Worm (Caenorhabditis elegans) whole organism, L1 larva: ENCODE measurements around the gene H12D21.9.

ENCODE experiments used
- Y116A8C.19 ChIP-seq: sonication (generic microtip); optimal IDR thresholded peaks from 2 replicates; lab custom pipeline; 2016; ENCODE audit warnings: missing compliant biosample characterization, missing genetic modification characterization, borderline replicate concordance
- alr-1 ChIP-seq: fragments of 200-800 bp; sonication (Bioruptor generic); optimal IDR thresholded peaks from 2 replicates; lab custom pipeline; 2018; ENCODE audit warnings: borderline replicate concordance, mild to moderate bottlenecking, missing genetic modification characterization, missing compliant biosample characterization
- aly-2 ChIP-seq: fragments of 150-350 bp; optimal IDR thresholded peaks from 2 replicates; lab custom pipeline; 2014; ENCODE audit warnings: missing biosample characterization, missing genetic modification characterization
- blmp-1 ChIP-seq: fragments of 150-350 bp; optimal IDR thresholded peaks from 2 replicates; lab custom pipeline; 2014; ENCODE audit warnings: missing biosample characterization, missing genetic modification characterization
- ceh-88 ChIP-seq: fragments of 200-800 bp; sonication (Bioruptor generic); IDR thresholded peaks from 2 replicates; pipeline ENCODE4 v1.3.6; 2022; ENCODE audit warnings: missing genetic modification characterization, missing compliant biosample characterization
- ceh-90 ChIP-seq: sonication (generic microtip); optimal IDR thresholded peaks from 2 replicates; lab custom pipeline; 2016; ENCODE audit warnings: missing genetic modification characterization, missing compliant biosample characterization
- dpl-1 ChIP-seq, 3 experiments: fragments of 150-350 bp in 2 of 3; sonication (generic microtip) in 1 of 3; optimal IDR thresholded peaks; 2 replicates each; lab custom pipeline; 2014 to 2017; ENCODE audit warnings: missing biosample characterization in 3 of 3, missing genetic modification characterization in 3 of 3, missing genetic modification reagents in 3 of 3
- dsc-1 ChIP-seq: sonication (generic microtip); optimal IDR thresholded peaks from 2 replicates; lab custom pipeline; 2016; ENCODE audit warnings: mild to moderate bottlenecking, missing genetic modification characterization, missing compliant biosample characterization
- efl-1 ChIP-seq, 4 experiments: fragments of 150-350 bp; optimal IDR thresholded peaks in 3 of 4; peaks in 1 of 4; 1 replicate in 1 of 4; 2 replicates in 3 of 4; lab custom pipeline; 2014; ENCODE audit warnings: missing biosample characterization in 2 of 4, missing genetic modification characterization in 2 of 4, missing genetic modification reagents in 2 of 4
- elt-2 ChIP-seq: sonication (generic microtip); optimal IDR thresholded peaks from 2 replicates; lab custom pipeline; 2016; ENCODE audit warnings: missing genetic modification characterization, mild to moderate bottlenecking, inconsistent platforms, missing compliant biosample characterization, missing genetic modification reagents
- fkh-10 ChIP-seq: sonication (generic microtip); optimal IDR thresholded peaks from 2 replicates; lab custom pipeline; 2017; ENCODE audit warnings: missing biosample characterization, missing genetic modification reagents, missing genetic modification characterization
- fkh-4 ChIP-seq: sonication (generic microtip); optimal IDR thresholded peaks from 2 replicates; lab custom pipeline; 2016; ENCODE audit warnings: missing compliant biosample characterization, missing genetic modification characterization, borderline replicate concordance
- fkh-8 ChIP-seq: sonication (generic microtip); optimal IDR thresholded peaks from 2 replicates; lab custom pipeline; 2016; ENCODE audit warnings: mild to moderate bottlenecking, missing genetic modification characterization, missing compliant biosample characterization
- fos-1 ChIP-seq: fragments of 150-350 bp; optimal IDR thresholded peaks from 2 replicates; lab custom pipeline; 2014; ENCODE audit warnings: missing biosample characterization, missing genetic modification characterization
- hpl-2 ChIP-seq: fragments of 150-350 bp; optimal IDR thresholded peaks from 2 replicates; lab custom pipeline; 2014; ENCODE audit warnings: missing biosample characterization, missing genetic modification reagents, missing genetic modification characterization
- jun-1 ChIP-seq: fragments of 150-350 bp; optimal IDR thresholded peaks from 2 replicates; lab custom pipeline; 2014; ENCODE audit warnings: missing biosample characterization, missing genetic modification reagents, missing genetic modification characterization
- lin-13 ChIP-seq: fragments of 150-350 bp; optimal IDR thresholded peaks from 2 replicates; lab custom pipeline; 2014; ENCODE audit warnings: missing biosample characterization, missing genetic modification reagents, missing genetic modification characterization
- lin-14 ChIP-seq: fragments of 200-800 bp; sonication (Bioruptor generic); optimal IDR thresholded peaks from 2 replicates; lab custom pipeline; 2018; ENCODE audit warnings: mild to moderate bottlenecking, missing genetic modification characterization, moderate library complexity, missing compliant biosample characterization
- lin-35 ChIP-seq, 2 experiments: fragments of 150-350 bp; optimal IDR thresholded peaks; 2 replicates each; lab custom pipeline; 2014; ENCODE audit warnings: missing biosample characterization in 2 of 2, missing genetic modification characterization in 2 of 2, missing genetic modification reagents in 2 of 2
- lin-39 ChIP-seq: fragments of 150-350 bp; optimal IDR thresholded peaks from 2 replicates; lab custom pipeline; 2014; ENCODE audit warnings: missing biosample characterization, missing genetic modification reagents, missing genetic modification characterization
- lsy-2 ChIP-seq, 2 experiments: fragments of 150-350 bp; optimal IDR thresholded peaks; 2 replicates each; lab custom pipeline; 2014; ENCODE audit warnings: missing biosample characterization in 2 of 2, missing genetic modification characterization in 2 of 2
- mab-9 ChIP-seq: fragments of 200-800 bp; sonication (Bioruptor generic); IDR thresholded peaks from 2 replicates; pipeline ENCODE4 v1.3.6; 2022; ENCODE audit warnings: missing genetic modification reagents, missing genetic modification characterization, missing compliant biosample characterization
- mdl-1 ChIP-seq, 2 experiments: fragments of 150-350 bp; optimal IDR thresholded peaks; 2 replicates each; lab custom pipeline; 2014 to 2017; ENCODE audit warnings: missing biosample characterization in 2 of 2, missing genetic modification characterization in 2 of 2, inconsistent platforms in 1 of 2
- mef-2 ChIP-seq: fragments of 150-350 bp; optimal IDR thresholded peaks from 2 replicates; lab custom pipeline; 2014; ENCODE audit warnings: missing biosample characterization, missing genetic modification characterization
- mep-1 ChIP-seq: fragments of 150-350 bp; optimal IDR thresholded peaks from 2 replicates; lab custom pipeline; 2014; ENCODE audit warnings: missing biosample characterization, missing genetic modification characterization
- nhr-11 ChIP-seq: fragments of 150-350 bp; optimal IDR thresholded peaks from 2 replicates; lab custom pipeline; 2014; ENCODE audit warnings: missing biosample characterization, missing genetic modification characterization
- nhr-12 ChIP-seq: sonication (generic microtip); optimal IDR thresholded peaks from 2 replicates; lab custom pipeline; 2017; ENCODE audit warnings: missing biosample characterization, missing genetic modification characterization
- nhr-20 ChIP-seq: sonication (generic microtip); optimal IDR thresholded peaks from 2 replicates; lab custom pipeline; 2016; ENCODE audit warnings: mild to moderate bottlenecking, missing genetic modification characterization, missing compliant biosample characterization
- nhr-71 ChIP-seq: sonication (generic microtip); optimal IDR thresholded peaks from 2 replicates; lab custom pipeline; 2016; ENCODE audit warnings: mild to moderate bottlenecking, missing genetic modification characterization, moderate library complexity, missing compliant biosample characterization
- nhr-84 ChIP-seq: sonication (generic microtip); optimal IDR thresholded peaks from 2 replicates; lab custom pipeline; 2017; ENCODE audit warnings: missing biosample characterization, missing genetic modification characterization
- nhr-85 ChIP-seq: sonication (generic microtip); peaks from one replicate; lab custom pipeline; 2016; ENCODE audit warnings: missing genetic modification characterization, inconsistent platforms, missing compliant biosample characterization
- nhr-90 ChIP-seq: sonication (generic microtip); optimal IDR thresholded peaks from 2 replicates; lab custom pipeline; 2016; ENCODE audit warnings: mild to moderate bottlenecking, missing genetic modification characterization, missing compliant biosample characterization; ENCODE audit not compliant: poor library complexity
- pag-3 ChIP-seq: sonication (generic microtip); optimal IDR thresholded peaks from 2 replicates; lab custom pipeline; 2017; ENCODE audit warnings: missing genetic modification characterization, mild to moderate bottlenecking, missing compliant biosample characterization, antibody characterized with exemption, borderline replicate concordance; ENCODE audit not compliant: insufficient read depth
- rnt-1 ChIP-seq: sonication (generic microtip); optimal IDR thresholded peaks from 2 replicates; lab custom pipeline; 2016; ENCODE audit warnings: mild to moderate bottlenecking, missing genetic modification characterization, moderate library complexity, missing compliant biosample characterization
- skn-1 ChIP-seq: fragments of 150-350 bp; optimal IDR thresholded peaks from 2 replicates; lab custom pipeline; 2014; ENCODE audit warnings: missing biosample characterization, missing genetic modification characterization
- snpc-4 ChIP-seq: fragments of 150-350 bp; optimal IDR thresholded peaks from 2 replicates; lab custom pipeline; 2014; ENCODE audit warnings: missing biosample characterization, missing genetic modification characterization
- snu-23 ChIP-seq: sonication (generic microtip); optimal IDR thresholded peaks from 2 replicates; lab custom pipeline; 2016; ENCODE audit warnings: missing genetic modification characterization, missing compliant biosample characterization
- sup-37 ChIP-seq: fragments of 200-800 bp; sonication (Bioruptor generic); optimal IDR thresholded peaks from 2 replicates; lab custom pipeline; 2018; ENCODE audit warnings: mild to moderate bottlenecking, missing genetic modification characterization, missing compliant biosample characterization
- tbx-2 ChIP-seq: sonication (generic microtip); optimal IDR thresholded peaks from 2 replicates; lab custom pipeline; 2016; ENCODE audit warnings: missing genetic modification characterization, missing compliant biosample characterization
- unc-62 ChIP-seq: fragments of 150-350 bp; optimal IDR thresholded peaks from 2 replicates; lab custom pipeline; 2014; ENCODE audit warnings: missing biosample characterization, missing genetic modification reagents, missing genetic modification characterization
- zag-1 ChIP-seq: fragments of 150-350 bp; optimal IDR thresholded peaks from 2 replicates; lab custom pipeline; 2014; ENCODE audit warnings: missing biosample characterization, missing genetic modification characterization

The H12D21.9 gene

DNA sequence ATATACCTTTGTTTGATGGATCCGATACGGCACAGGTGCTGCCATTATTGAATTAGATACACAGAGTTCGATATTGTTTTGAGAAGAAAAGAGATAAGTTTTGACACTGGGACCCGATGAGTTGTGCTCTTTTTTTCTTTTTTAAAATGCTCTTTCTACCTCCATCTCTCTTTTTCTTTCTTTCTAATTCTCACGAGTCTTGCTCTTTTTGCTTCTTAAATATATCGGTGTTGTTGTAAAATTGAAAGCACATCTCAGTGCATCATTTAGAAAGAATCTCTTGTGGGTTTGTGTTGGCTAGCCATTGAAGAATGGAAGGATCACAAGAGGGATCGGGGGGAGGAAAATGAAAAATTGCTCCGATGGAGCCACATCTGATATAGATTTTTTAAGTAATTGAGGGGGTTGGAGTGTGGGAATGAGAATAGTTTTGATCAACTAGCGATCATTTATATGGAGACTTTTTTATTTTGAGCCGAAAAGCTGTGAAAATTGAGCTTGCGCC, at the start of gene H12D21.9:
Gene H12D21.9, minus strand, starts transcription at position 148 of the 505 bp plus-strand sequence.
- no peak for TF ChIP-seq efl-1 (optimal IDR thresholded peaks at IDR 0.05; lab: Kevin White, UChicago)
- peak in 1 of 2 experiments; percentile 31 for TF ChIP-seq efl-1 (GFP tag; optimal IDR thresholded peaks at IDR 0.05 in 1 of 2; lab: Kevin White, UChicago)
- peak in 1 of 2 experiments; percentile 2 for TF ChIP-seq lsy-2 (tag; optimal IDR thresholded peaks at IDR 0.05; lab: Kevin White, UChicago)
- peak; percentile 85 for TF ChIP-seq dsc-1
- TF ChIP-seq dpl-1 (GFP tag; optimal IDR thresholded peaks at IDR 0.05; lab: Kevin White, UChicago): no peak
- TF ChIP-seq lin-13 (GFP tag; lab: Kevin White, UChicago): no peak
- TF ChIP-seq mep-1 (tag; lab: Kevin White, UChicago): peak; percentile 3
- TF ChIP-seq nhr-71 (tag; lab: Kevin White, UChicago): peak; percentile 31
- peak; percentile 53 for TF ChIP-seq lin-14 (GFP tag; lab: Kevin White, UChicago)
- TF ChIP-seq fkh-4: peak; percentile 65

DNA sequence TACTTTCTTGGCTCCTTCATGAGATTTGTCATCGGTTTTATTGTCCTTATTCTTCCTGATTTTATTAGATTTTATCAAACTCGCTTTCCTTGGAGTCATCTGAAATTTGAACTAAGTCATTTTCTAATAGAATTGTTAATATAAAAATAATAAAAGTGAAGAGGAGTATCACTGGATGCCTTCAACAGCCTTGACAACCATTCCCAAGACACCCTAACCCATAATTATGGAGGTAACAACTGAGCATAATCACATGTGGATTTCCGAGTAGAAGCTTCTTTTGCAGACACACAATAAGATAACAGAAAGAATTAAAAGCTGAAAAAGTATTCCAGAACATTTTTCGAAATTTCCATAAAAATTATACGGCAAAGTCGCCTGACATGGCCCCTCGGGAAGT, 46.4 kb upstream of the H12D21.9 start, which contains the start of gene F02D8.9:
Gene F02D8.9, minus strand, starts transcription at position 101 of the 400 bp plus-strand sequence.
- TF ChIP-seq fos-1: no peak
- no peak for TF ChIP-seq mef-2 (tag; lab: Kevin White, UChicago)

DNA sequence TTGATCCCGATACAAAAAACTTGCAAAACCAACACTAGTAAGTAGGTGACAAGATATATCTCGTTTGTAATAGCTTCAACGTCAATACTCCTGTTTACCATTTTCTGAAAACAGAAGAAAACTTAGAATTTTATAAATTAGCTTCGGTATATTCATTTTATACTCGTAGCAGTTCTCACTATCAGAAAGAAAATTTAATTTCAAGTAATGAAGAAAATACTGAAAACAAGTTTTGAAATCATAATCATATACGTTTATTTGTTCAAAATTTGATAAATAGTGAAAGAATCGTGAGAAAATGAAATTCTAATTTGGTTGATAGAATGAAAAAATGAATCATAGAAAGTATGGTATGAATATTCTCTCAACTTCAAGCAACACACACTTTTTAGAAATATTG, 45.4 kb upstream of the H12D21.9 start, which contains the start of gene C30G7.5:
Gene C30G7.5, minus strand, starts transcription at position 101 of the 400 bp plus-strand sequence.
- no peak for TF ChIP-seq nhr-11 (tag; lab: Kevin White, UChicago)
- TF ChIP-seq mep-1 (tag; lab: Kevin White, UChicago): no peak
- no peak for TF ChIP-seq alr-1
- TF ChIP-seq pag-3 (tag; lab: Kevin White, UChicago): no peak
- no peak for TF ChIP-seq hpl-2 (GFP tag; lab: Kevin White, UChicago)
- TF ChIP-seq snu-23: no peak
- no peak for TF ChIP-seq ceh-88 (GFP tag; lab: Robert Waterston, UW)
- no peak for TF ChIP-seq sup-37 (GFP tag; lab: Kevin White, UChicago)
- TF ChIP-seq mef-2 (tag; lab: Kevin White, UChicago): no peak
- no peak for TF ChIP-seq blmp-1 (tag; lab: Kevin White, UChicago)
- no peak for TF ChIP-seq nhr-20
- no peak for TF ChIP-seq dsc-1
- TF ChIP-seq aly-2 (tag; lab: Kevin White, UChicago): no peak
- no peak for TF ChIP-seq dpl-1 (GFP tag; optimal IDR thresholded peaks at IDR 0.05; lab: Kevin White, UChicago)
- TF ChIP-seq fkh-4: no peak
- no peak for TF ChIP-seq fkh-10 (GFP tag; lab: Kevin White, UChicago)
- TF ChIP-seq lin-14 (GFP tag; lab: Kevin White, UChicago): no peak
- no peak for TF ChIP-seq unc-62 (GFP tag; lab: Kevin White, UChicago)
- no peak for TF ChIP-seq lsy-2 (tag; optimal IDR thresholded peaks at IDR 0.05; lab: Kevin White, UChicago)
- no peak for TF ChIP-seq elt-2

DNA sequence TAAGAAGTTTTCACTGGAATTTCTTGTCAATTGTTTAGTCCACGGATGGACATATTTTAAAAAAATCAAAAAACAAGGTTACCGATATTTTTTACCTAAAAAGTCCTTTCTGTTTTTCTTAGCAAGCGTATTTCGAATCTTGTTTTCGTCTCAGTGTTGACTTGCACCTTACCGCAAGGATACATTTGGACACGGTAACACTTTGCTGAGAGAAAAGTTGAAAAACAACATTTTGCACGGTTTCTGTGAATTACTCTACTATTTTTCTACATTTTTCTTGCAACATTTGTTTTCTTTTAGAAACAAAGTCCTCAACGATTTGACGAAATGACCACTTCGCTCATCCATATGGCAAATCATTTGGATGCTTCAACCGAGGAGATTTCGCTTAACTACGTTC, 40.2 kb upstream of the H12D21.9 start, which contains the start of gene hil-1:
Gene hil-1, plus strand, starts transcription at position 301 of the 400 bp plus-strand sequence.
- no peak for TF ChIP-seq ceh-90 (tag; lab: Kevin White, UChicago)
- TF ChIP-seq nhr-85 (tag; lab: Kevin White, UChicago): no peak
- TF ChIP-seq unc-62 (GFP tag; lab: Kevin White, UChicago): no peak
- no peak for TF ChIP-seq nhr-90 (tag; lab: Kevin White, UChicago)
- no peak for TF ChIP-seq lin-14 (GFP tag; lab: Kevin White, UChicago)

DNA sequence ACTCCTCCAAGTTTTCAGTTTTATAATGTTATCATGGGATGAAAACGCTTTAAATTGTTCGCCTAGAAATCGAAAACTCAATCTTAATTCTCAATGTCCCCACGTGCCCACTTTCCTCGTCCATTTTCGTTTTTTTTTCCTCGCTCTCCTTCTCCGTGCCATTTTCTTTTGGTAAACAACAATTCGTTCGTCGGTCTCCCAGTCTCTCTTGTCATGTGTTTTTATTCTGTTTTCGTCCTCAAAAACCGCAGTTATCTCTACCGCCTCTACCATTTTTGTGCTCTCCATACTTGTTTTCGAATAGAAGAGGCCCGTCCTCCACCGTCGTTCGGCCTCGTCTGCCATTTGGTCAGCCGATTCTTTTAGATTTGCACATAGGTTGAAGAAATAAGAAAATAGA, 39.3 kb upstream of the H12D21.9 start:
- TF ChIP-seq nhr-12 (no peak), nhr-11 (tag; lab: Kevin White, UChicago) (no peak), snpc-4 (tag; lab: Kevin White, UChicago) (no peak), zag-1 (tag; lab: Kevin White, UChicago) (no peak), lsy-2 (tag; optimal IDR thresholded peaks at IDR 0.05; lab: Kevin White, UChicago) (peak in 1 of 2 experiments; percentile 35), efl-1 (optimal IDR thresholded peaks at IDR 0.05; lab: Kevin White, UChicago) (peak; percentile 2 to 8), efl-1 (GFP tag; optimal IDR thresholded peaks at IDR 0.05 in 1 of 2; lab: Kevin White, UChicago) (peak in 1 of 2 experiments; percentile 74), jun-1 (tag; lab: Kevin White, UChicago) (no peak), skn-1 (tag; lab: Kevin White, UChicago) (no peak), Y116A8C.19 (tag; lab: Kevin White, UChicago) (no peak), mdl-1 (tag; optimal IDR thresholded peaks at IDR 0.05; lab: Kevin White, UChicago) (peak in 1 of 2 experiments; percentile 70), mab-9 (GFP tag; lab: Robert Waterston, UW) (no peak), snu-23 (peak; percentile 45), lin-35 (GFP tag; optimal IDR thresholded peaks at IDR 0.05; lab: Kevin White, UChicago) (peak; percentile 21 to 52), nhr-85 (tag; lab: Kevin White, UChicago) (no peak), aly-2 (tag; lab: Kevin White, UChicago) (no peak), rnt-1 (tag; lab: Kevin White, UChicago) (no peak), fkh-8 (tag; lab: Kevin White, UChicago) (peak; percentile 0), tbx-2 (peak; percentile 8), nhr-84 (tag; lab: Kevin White, UChicago) (no peak), dpl-1 (GFP tag; optimal IDR thresholded peaks at IDR 0.05; lab: Kevin White, UChicago) (peak; percentile 6 to 15 (median 6)), alr-1 (no peak), lin-39 (tag; lab: Kevin White, UChicago) (no peak)
